Fruit fly (Drosophila melanogaster): Measurements from ENCODE around the gene dpr15.

DNA sequence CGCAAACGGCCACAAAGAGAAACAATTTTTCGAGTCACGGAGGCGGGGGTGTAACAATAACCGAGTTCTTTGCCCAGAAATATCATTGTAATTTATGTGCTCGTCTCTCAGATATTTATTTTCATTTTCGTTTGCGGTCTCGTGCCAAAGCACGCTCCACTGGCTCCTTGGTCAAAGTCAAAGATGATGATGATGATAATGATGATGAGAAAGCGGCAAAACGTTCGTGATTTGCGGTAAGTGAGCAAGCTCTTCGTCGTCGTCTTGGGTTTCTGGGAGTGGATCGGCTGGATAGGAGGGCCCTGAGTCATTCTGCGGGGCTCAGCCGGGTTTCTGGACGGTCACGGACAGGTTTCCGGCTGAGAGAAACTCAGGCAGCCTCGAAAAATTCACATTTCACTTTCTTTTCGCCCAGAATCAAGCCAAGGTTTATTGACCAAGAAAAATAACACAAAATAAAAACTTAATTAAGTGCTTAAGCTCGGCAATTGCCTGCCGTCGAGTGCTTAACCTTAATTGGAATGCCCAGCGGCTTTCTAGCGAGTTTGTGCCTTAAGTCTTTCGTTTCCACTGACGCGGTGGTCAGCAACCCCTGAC, 32.9 kb downstream of the dpr15 start:
- TF ChIP-seq CG17806 (tag; optimal IDR thresholded peaks at IDR 0.05) (no peak), gl (tag; optimal IDR thresholded peaks at IDR 0.05) (no peak), CG10348 (GFP tag; IDR thresholded peaks at IDR 0.05) (no peak), EcR (GFP tag; optimal IDR thresholded peaks at IDR 0.05) (no peak), CG4496 (GFP tag; IDR thresholded peaks at IDR 0.05) (no peak), rn (GFP tag; IDR thresholded peaks at IDR 0.05) (no peak), CG14655 (GFP tag; optimal IDR thresholded peaks at IDR 0.05) (no peak), CG13204 (GFP tag; optimal IDR thresholded peaks at IDR 0.05) (no peak), CG8301 (tag; optimal IDR thresholded peaks at IDR 0.05) (no peak), Snoo (tag; optimal IDR thresholded peaks at IDR 0.05) (no peak), fd96Ca (GFP tag; IDR thresholded peaks at IDR 0.05) (no peak), CG34367 (tag; optimal IDR thresholded peaks at IDR 0.05) (no peak)
